Fruit fly (Drosophila melanogaster) whole organism, prepupa: ENCODE data around the gene Pisd.

ENCODE experiments used
- CG6163 ChIP-seq: fragments of 200-800 bp; sonication (Bioruptor generic); IDR thresholded peaks from 3 replicates; pipeline ENCODE4 v1.3.6; 2022; ENCODE audit warnings: missing biosample characterization, missing genetic modification characterization
- CG6854 ChIP-seq: fragments of 200-800 bp; sonication (Bioruptor generic); optimal IDR thresholded peaks from 2 replicates; lab custom pipeline; 2017; ENCODE audit warnings: missing biosample characterization, mild to moderate bottlenecking, missing genetic modification characterization
- CG9139 ChIP-seq: fragments of 200-800 bp; sonication (Bioruptor generic); optimal IDR thresholded peaks from 3 replicates; lab custom pipeline; 2017; ENCODE audit warnings: missing biosample characterization, mild to moderate bottlenecking, missing genetic modification characterization
- Hr39 ChIP-seq: fragments of 200-800 bp; sonication (Bioruptor generic); optimal IDR thresholded peaks from 2 replicates; lab custom pipeline; 2016; ENCODE audit warnings: missing biosample characterization, missing genetic modification characterization
- dsx ChIP-seq: fragments of 200-800 bp; optimal IDR thresholded peaks from 3 replicates; lab custom pipeline; 2019; ENCODE audit warnings: missing biosample characterization, mild to moderate bottlenecking, missing genetic modification characterization, moderate library complexity; ENCODE audit not compliant: poor library complexity, severe bottlenecking
- fkh ChIP-seq: fragments of 200-800 bp; sonication (Bioruptor generic); optimal IDR thresholded peaks from 3 replicates; lab custom pipeline; 2017; ENCODE audit warnings: missing biosample characterization, mild to moderate bottlenecking, missing genetic modification characterization, moderate library complexity
- ss ChIP-seq, 2 experiments: fragments of 200-800 bp; sonication (Bioruptor generic); optimal IDR thresholded peaks; 2 replicates in 1 of 2; 3 replicates in 1 of 2; lab custom pipeline; 2017 to 2018; ENCODE audit warnings: mild to moderate bottlenecking in 2 of 2, missing biosample characterization in 2 of 2, missing genetic modification characterization in 2 of 2, moderate library complexity in 1 of 2

DNA sequence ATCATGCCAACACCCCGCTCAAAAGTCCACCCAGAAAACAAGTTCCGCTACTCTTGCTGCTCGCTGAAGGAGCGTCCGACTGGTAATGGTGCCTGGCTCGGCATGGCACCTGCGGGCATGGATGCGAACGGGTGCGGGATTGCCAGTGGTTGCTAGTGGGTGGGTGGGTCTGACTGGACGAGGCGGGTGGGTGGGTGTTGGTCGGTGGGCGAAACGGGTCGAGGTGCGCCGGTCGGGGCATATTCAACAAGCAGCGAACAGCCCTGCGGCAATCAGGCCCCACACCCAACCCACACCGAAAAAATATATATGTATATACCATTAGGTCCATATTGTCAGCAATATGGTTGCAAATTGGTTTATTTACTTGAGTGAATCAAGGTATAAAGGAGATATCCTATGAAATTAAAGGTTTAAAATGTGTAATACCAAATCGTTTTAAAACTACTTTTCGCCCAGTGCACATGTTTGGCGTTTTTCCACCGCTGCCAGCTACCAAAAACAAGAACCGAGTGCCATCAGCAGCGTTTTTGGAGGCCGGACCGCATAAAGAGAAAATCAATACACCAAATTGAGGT is 39.9 kb upstream of the Pisd start:
- TF ChIP-seq CG9139 (GFP tag; lab: Kevin White, UChicago): no peak
- TF ChIP-seq CG6854 (GFP tag; lab: Kevin White, UChicago): no peak
- TF ChIP-seq fkh: no peak
- no peak for TF ChIP-seq ss (GFP tag; optimal IDR thresholded peaks at IDR 0.05; lab: Kevin White, UChicago)
- no peak for TF ChIP-seq dsx (GFP tag; lab: Kevin White, UChicago)
- peak; percentile 74 for TF ChIP-seq CG6163 (GFP tag; lab: Robert Waterston, UW)
- TF ChIP-seq Hr39: peak; percentile 53
